Worm (Caenorhabditis elegans): ENCODE data around the gene F52D10.4.
A peak's percentile ranks its signal among the peaks of the same experiment; 100 is the strongest.
"Not testable (repeated sequence)": the region's sequence is repeated elsewhere in the genome, so short reads cannot be mapped to it uniquely, and the experiment has no call there.

The F52D10.4 gene

DNA sequence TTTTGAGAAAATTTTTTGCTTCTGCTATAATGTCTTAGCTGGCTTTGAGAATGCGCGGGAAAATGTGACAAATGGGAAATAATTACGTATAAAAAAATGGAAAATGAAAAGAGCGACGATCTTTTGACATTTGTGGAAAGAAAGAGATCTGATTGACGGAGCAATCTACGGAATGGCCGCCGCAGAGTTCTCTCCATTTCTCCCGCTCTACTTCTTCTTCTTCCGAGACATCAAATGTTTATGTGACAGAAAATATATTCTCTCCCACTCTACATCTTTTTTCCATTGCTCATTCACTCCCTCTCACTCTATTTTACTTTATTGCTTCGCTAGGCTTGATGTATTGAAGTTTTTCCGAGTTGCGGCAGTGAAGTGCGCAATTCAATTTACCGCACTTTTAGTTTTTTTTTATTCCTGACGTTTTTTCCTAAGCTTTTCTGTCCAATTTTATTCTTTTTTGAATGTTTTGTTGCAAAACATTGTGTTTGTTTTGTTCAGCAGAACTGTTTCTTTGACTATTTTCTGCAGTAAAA lies 23.3 kb downstream of the F52D10.4 start (continued):
- TF ChIP-seq ceh-82 (tag; optimal IDR thresholded peaks at IDR 0.05) (no peak), ceh-28 (tag; optimal IDR thresholded peaks at IDR 0.05) (no peak)

- peak; percentile 64 for TF ChIP-seq aha-1 (tag)
- no peak for TF ChIP-seq F26F4.8 (GFP tag; conservative IDR thresholded peaks at IDR 0.05)
- no peak for TF ChIP-seq unc-39 (tag; optimal IDR thresholded peaks at IDR 0.05)
Measured at ce11 chrX:11641562-11641961, 24.3 kb downstream of the F52D10.4 start.

DNA sequence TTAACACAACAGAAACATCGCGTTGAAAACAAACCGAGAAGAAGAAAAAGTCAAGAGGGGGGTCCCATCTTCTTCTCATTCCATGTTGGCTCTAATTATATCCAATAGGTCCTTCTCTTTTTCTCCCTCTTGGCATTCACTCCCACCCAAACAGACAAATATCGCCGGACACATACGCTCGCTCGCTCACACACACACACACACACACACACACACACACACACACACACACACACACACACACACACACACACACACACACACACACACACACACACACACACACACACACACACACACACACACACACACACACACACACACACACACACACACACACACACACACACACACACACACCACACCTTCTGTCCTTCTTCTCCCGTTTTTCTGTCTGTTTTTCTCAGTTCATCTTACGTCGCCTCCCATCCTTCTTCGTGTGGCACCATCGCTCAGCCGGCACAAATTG lies 26.5 kb downstream of the F52D10.4 start, which contains the start of gene sto-4:
sto-4 (plus strand) TSS at position 360 of the 469 bp plus-strand sequence.
- TF ChIP-seq lin-13 (GFP tag; optimal IDR thresholded peaks at IDR 0.05) (peak; percentile 22), nhr-6 (tag; optimal IDR thresholded peaks at IDR 0.05) (peak; percentile 58), nhr-28 (tag; optimal IDR thresholded peaks at IDR 0.05) (peak; percentile 7), nhr-25 (tag; optimal IDR thresholded peaks at IDR 0.05; ENCODE audit: borderline replicate concordance, insufficient read depth) (peak; percentile 89), daf-16 (GFP tag; optimal IDR thresholded peaks at IDR 0.05) (peak in 1 of 2 experiments; percentile 77), Y5F2A.4 (GFP tag; optimal IDR thresholded peaks at IDR 0.05) (peak; percentile 57), hlh-30 (tag; optimal IDR thresholded peaks at IDR 0.05; ENCODE audit: insufficient read depth) (peak; percentile 67), F37D6.2 (tag; optimal IDR thresholded peaks at IDR 0.05) (peak; percentile 76), lsy-2 (tag; optimal IDR thresholded peaks at IDR 0.05) (peak in 1 of 2 experiments; percentile 28), spr-3 (GFP tag; optimal IDR thresholded peaks at IDR 0.05) (peak; percentile 76), T26A8.4 (GFP tag; IDR thresholded peaks at IDR 0.05) (peak; percentile 49), dve-1 (tag; optimal IDR thresholded peaks at IDR 0.05; ENCODE audit: insufficient read depth) (peak; percentile 83), F10B5.3 (tag; optimal IDR thresholded peaks at IDR 0.05) (peak; percentile 51), hmg-1.1 (GFP tag; IDR thresholded peaks at IDR 0.05) (peak; percentile 67), nhr-102 (tag; optimal IDR thresholded peaks at IDR 0.05) (peak; percentile 63), aha-1 (tag) (peak; percentile 80), hlh-11 (tag; optimal IDR thresholded peaks at IDR 0.05) (peak; percentile 84), egl-43 (GFP tag; IDR thresholded peaks at IDR 0.05) (peak; percentile 41; the same call in 1 of the 2 replicates), nhr-48 (tag; optimal IDR thresholded peaks at IDR 0.05) (peak; percentile 17), sdz-12 (GFP tag; optimal IDR thresholded peaks at IDR 0.05) (peak; percentile 52), fkh-10 (GFP tag; optimal IDR thresholded peaks at IDR 0.05) (peak; percentile 22), hif-1 (tag; optimal IDR thresholded peaks at IDR 0.05) (peak in 1 of 2 experiments; percentile 80), nhr-237 (tag; optimal IDR thresholded peaks at IDR 0.05) (peak; percentile 9), ceh-20 (GFP tag; IDR thresholded peaks at IDR 0.05) (peak; percentile 67), mxl-3 (GFP tag; optimal IDR thresholded peaks at IDR 0.05) (peak; percentile 68), mep-1 (tag; optimal IDR thresholded peaks at IDR 0.05) (peak; percentile 77), ctbp-1 (GFP tag; IDR thresholded peaks at IDR 0.05) (peak; percentile 91), unc-62 (GFP tag; optimal IDR thresholded peaks at IDR 0.05 in 1 of 2) (peak in 1 of 2 experiments; percentile 15), rbr-2 (tag; optimal IDR thresholded peaks at IDR 0.05) (peak; percentile 90), gei-8 (GFP tag; optimal IDR thresholded peaks at IDR 0.05) (peak; percentile 66), zfp-2 (tag; optimal IDR thresholded peaks at IDR 0.05) (peak; percentile 39), T20F7.1 (GFP tag; optimal IDR thresholded peaks at IDR 0.05) (peak; percentile 64)
- not testable (repeated sequence) for TF ChIP-seq daf-16, unc-62 (tag; optimal IDR thresholded peaks at IDR 0.05)
